Fruit fly (Drosophila melanogaster) whole organism: ENCODE data around the gene Decay.

Experiments
- CG8478 ChIP-seq: fragments of >200 bp; optimal IDR thresholded peaks from 2 replicates; lab custom pipeline; 2018; ENCODE audit warnings: inconsistent platforms
- Dll ChIP-seq: fragments of >200 bp; optimal IDR thresholded peaks from 2 replicates; lab custom pipeline; 2017
- pan ChIP-seq: fragments of >200 bp; optimal IDR thresholded peaks from 2 replicates; lab custom pipeline; 2017
- psq ChIP-seq: fragments of >200 bp; optimal IDR thresholded peaks from 2 replicates; lab custom pipeline; 2017
- usp ChIP-seq: fragments of >200 bp; optimal IDR thresholded peaks from 2 replicates; lab custom pipeline; 2017; ENCODE audit warnings: missing biosample characterization, missing genetic modification characterization, mixed read lengths

DNA sequence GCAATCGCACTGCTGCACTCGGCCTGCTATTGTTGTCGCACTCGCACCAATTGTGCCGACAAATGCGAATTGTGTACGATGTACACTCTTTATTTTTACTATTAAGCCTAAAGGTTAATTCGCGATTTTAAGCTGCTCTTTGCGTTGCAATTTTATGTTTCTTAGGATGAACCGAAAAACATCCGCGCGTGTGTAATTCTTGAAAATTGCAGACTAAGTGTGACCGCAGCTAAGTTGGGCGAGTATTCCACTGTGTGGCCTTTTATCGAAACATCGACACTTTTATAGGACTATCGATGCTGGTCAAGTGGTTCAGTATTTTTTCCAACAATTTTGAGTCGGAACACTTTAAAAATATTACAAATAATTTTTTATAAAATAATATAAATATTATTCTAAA lies 47.3 kb downstream of the Decay start, which contains the start of gene Pak3:
- TF ChIP-seq Dll (lab: Kevin White, UChicago) (no peak), psq (no peak), CG8478 (lab: Kevin White, UChicago) (no peak), pan (lab: Kevin White, UChicago) (no peak), usp (GFP tag; lab: Kevin White, UChicago) (no peak)
